Fruit fly (Drosophila melanogaster) whole organism, embryonic: ENCODE data around the gene trio.

Source experiments
- CG10431 ChIP-seq: fragments of 200-800 bp; sonication (Bioruptor generic); optimal IDR thresholded peaks from 3 replicates; lab custom pipeline; 2018; ENCODE audit warnings: missing biosample characterization, mild to moderate bottlenecking, missing genetic modification characterization
- CG10565 ChIP-seq: fragments of 200-800 bp; sonication (Bioruptor generic); optimal IDR thresholded peaks from 3 replicates; lab custom pipeline; 2016; ENCODE audit warnings: missing biosample characterization, mild to moderate bottlenecking, missing genetic modification characterization
- CG12391 ChIP-seq: fragments of 200-800 bp; sonication (Bioruptor generic); optimal IDR thresholded peaks from 3 replicates; lab custom pipeline; 2018; ENCODE audit warnings: missing biosample characterization, mild to moderate bottlenecking, missing genetic modification characterization, moderate library complexity
- CG13123 ChIP-seq: fragments of 200-800 bp; sonication (Bioruptor generic); optimal IDR thresholded peaks from 2 replicates; lab custom pipeline; 2016; ENCODE audit warnings: missing biosample characterization, missing genetic modification characterization
- CG14050 ChIP-seq: fragments of 200-800 bp; sonication (Bioruptor generic); IDR thresholded peaks from 3 replicates; pipeline ENCODE4 v1.3.6; 2022; ENCODE audit warnings: missing biosample characterization, missing genetic modification characterization
- CG14860 ChIP-seq: fragments of 200-800 bp; sonication (Bioruptor generic); IDR thresholded peaks from 3 replicates; pipeline ENCODE4 v1.3.6; 2022; ENCODE audit warnings: missing biosample characterization, missing genetic modification characterization; ENCODE audit not compliant: partially characterized antibody
- CG17186 ChIP-seq: fragments of 200-800 bp; sonication (Bioruptor generic); optimal IDR thresholded peaks from 3 replicates; lab custom pipeline; 2017; ENCODE audit warnings: missing biosample characterization, missing genetic modification reagents, missing genetic modification characterization
- CG18476 ChIP-seq: fragments of 200-800 bp; sonication (Bioruptor generic); optimal IDR thresholded peaks from 2 replicates; lab custom pipeline; 2016; ENCODE audit warnings: missing biosample characterization, mild to moderate bottlenecking, missing genetic modification characterization
- CG2199 ChIP-seq: fragments of 200-800 bp; sonication (Bioruptor generic); IDR thresholded peaks from 3 replicates; pipeline ENCODE4 v1.3.6; 2022; ENCODE audit warnings: missing biosample characterization, missing genetic modification characterization
- CG2712 ChIP-seq: fragments of 200-800 bp; optimal IDR thresholded peaks from 3 replicates; lab custom pipeline; 2019; ENCODE audit warnings: missing biosample characterization, mild to moderate bottlenecking, missing genetic modification characterization, moderate library complexity
- CG2875 ChIP-seq: fragments of 200-800 bp; sonication (Bioruptor generic); optimal IDR thresholded peaks from 2 replicates; lab custom pipeline; 2017; ENCODE audit warnings: missing biosample characterization, mild to moderate bottlenecking, missing genetic modification characterization, missing genetic modification reagents
- CG32532 ChIP-seq: fragments of 200-800 bp; sonication (Bioruptor generic); IDR thresholded peaks from 2 replicates; pipeline ENCODE4 v1.3.6; 2022; ENCODE audit warnings: missing biosample characterization, missing genetic modification characterization
- CG4424 ChIP-seq: fragments of 200-800 bp; sonication (Bioruptor generic); optimal IDR thresholded peaks from 3 replicates; lab custom pipeline; 2016; ENCODE audit warnings: missing biosample characterization, missing genetic modification characterization
- CG6654 ChIP-seq: fragments of 200-800 bp; sonication (Bioruptor generic); optimal IDR thresholded peaks from 2 replicates; lab custom pipeline; 2017; ENCODE audit warnings: missing biosample characterization, mild to moderate bottlenecking, missing genetic modification characterization
- CG6765 ChIP-seq: fragments of 200-800 bp; sonication (Bioruptor generic); optimal IDR thresholded peaks from 3 replicates; lab custom pipeline; 2017; ENCODE audit warnings: missing biosample characterization, mild to moderate bottlenecking, missing genetic modification characterization
- CG6854 ChIP-seq: fragments of 200-800 bp; sonication (Bioruptor generic); optimal IDR thresholded peaks from 3 replicates; lab custom pipeline; 2017; ENCODE audit warnings: missing biosample characterization, mild to moderate bottlenecking, missing genetic modification characterization
- CG8290 ChIP-seq, 3 experiments: fragments of 200-800 bp; sonication (Bioruptor generic); optimal IDR thresholded peaks; 2 replicates each; lab custom pipeline; 2016 to 2019; ENCODE audit warnings: missing biosample characterization in 3 of 3, missing genetic modification characterization in 3 of 3, mild to moderate bottlenecking in 2 of 3, moderate library complexity in 1 of 3
- Chrac-16 ChIP-seq: fragments of 200-800 bp; sonication (Bioruptor generic); optimal IDR thresholded peaks from 3 replicates; lab custom pipeline; 2016; ENCODE audit warnings: missing biosample characterization, missing genetic modification characterization
- Dll ChIP-seq: fragments of 200-800 bp; sonication (Bioruptor generic); IDR thresholded peaks from 4 replicates; pipeline ENCODE4 v1.3.6; 2022; ENCODE audit warnings: missing biosample characterization, missing genetic modification characterization; ENCODE audit not compliant: partially characterized antibody
- Gsc ChIP-seq: fragments of 200-800 bp; sonication (Bioruptor generic); IDR thresholded peaks from 2 replicates; pipeline ENCODE4 v1.3.6; 2022; ENCODE audit warnings: missing biosample characterization, missing genetic modification characterization
- Hmx ChIP-seq: fragments of 200-800 bp; sonication (Bioruptor generic); optimal IDR thresholded peaks from 2 replicates; lab custom pipeline; 2016; ENCODE audit warnings: missing biosample characterization, missing genetic modification characterization
- Jarid2 ChIP-seq: fragments of 200-800 bp; sonication (Bioruptor generic); optimal IDR thresholded peaks from 3 replicates; lab custom pipeline; 2017; ENCODE audit warnings: mild to moderate bottlenecking, missing biosample characterization, missing genetic modification reagents, missing genetic modification characterization
- NK7.1 ChIP-seq: fragments of 200-800 bp; sonication (Bioruptor generic); optimal IDR thresholded peaks from 3 replicates; lab custom pipeline; 2016; ENCODE audit warnings: missing biosample characterization, missing genetic modification characterization
- Opbp ChIP-seq: fragments of 200-800 bp; sonication (Bioruptor generic); IDR thresholded peaks from 3 replicates; pipeline ENCODE4 v1.3.6; 2022; ENCODE audit warnings: missing biosample characterization, missing genetic modification characterization; ENCODE audit not compliant: partially characterized antibody
- Optix ChIP-seq: fragments of 200-800 bp; sonication (Bioruptor generic); IDR thresholded peaks from 3 replicates; pipeline ENCODE4 v1.3.6; 2022; ENCODE audit warnings: missing biosample characterization, missing genetic modification characterization
- Rfx ChIP-seq: fragments of 200-800 bp; sonication (Bioruptor generic); IDR thresholded peaks from 2 replicates; pipeline ENCODE4 v1.3.6; 2022; ENCODE audit warnings: missing biosample characterization, missing genetic modification characterization
- Stat92E ChIP-seq, 3 experiments: fragments of >200 bp in 2 of 3; fragments of 200-800 bp in 1 of 3; sonication (Bioruptor generic) in 1 of 3; optimal IDR thresholded peaks; 2 replicates each; lab custom pipeline; 2017 to 2019; ENCODE audit warnings: missing biosample characterization in 3 of 3, missing genetic modification characterization in 3 of 3, mild to moderate bottlenecking in 1 of 3, moderate library complexity in 1 of 3
- Taf1 ChIP-seq: fragments of 200-800 bp; sonication (Bioruptor generic); IDR thresholded peaks from 2 replicates; pipeline ENCODE4 v1.3.6; 2022; ENCODE audit warnings: missing biosample characterization, missing genetic modification characterization
- Tbp ChIP-seq: fragments of >200 bp; optimal IDR thresholded peaks from 2 replicates; lab custom pipeline; 2018; ENCODE audit warnings: missing biosample characterization, missing genetic modification characterization
- chn ChIP-seq: fragments of 200-800 bp; sonication (Bioruptor generic); optimal IDR thresholded peaks from 2 replicates; lab custom pipeline; 2016; ENCODE audit warnings: missing biosample characterization, missing genetic modification characterization
- ci ChIP-seq: fragments of 200-800 bp; sonication (Bioruptor generic); IDR thresholded peaks from 3 replicates; pipeline ENCODE4 v1.3.6; 2022; ENCODE audit warnings: missing biosample characterization, missing genetic modification characterization
- dmrt11E ChIP-seq: fragments of 200-800 bp; sonication (Bioruptor generic); optimal IDR thresholded peaks from 3 replicates; lab custom pipeline; 2018; ENCODE audit warnings: missing biosample characterization, mild to moderate bottlenecking, missing genetic modification characterization, moderate library complexity
- emc ChIP-seq: fragments of 200-800 bp; sonication (Bioruptor generic); optimal IDR thresholded peaks from 2 replicates; lab custom pipeline; 2016; ENCODE audit warnings: missing biosample characterization, missing genetic modification characterization
- ems ChIP-seq: fragments of 200-800 bp; sonication (Bioruptor generic); optimal IDR thresholded peaks from 3 replicates; lab custom pipeline; 2016; ENCODE audit warnings: missing biosample characterization, missing genetic modification characterization
- ftz-f1 ChIP-seq: fragments of 200-800 bp; sonication (Bioruptor generic); optimal IDR thresholded peaks from 2 replicates; lab custom pipeline; 2016; ENCODE audit warnings: missing biosample characterization, missing genetic modification characterization
- gce ChIP-seq: fragments of 200-800 bp; sonication (Bioruptor generic); IDR thresholded peaks from 3 replicates; pipeline ENCODE4 v1.3.6; 2022; ENCODE audit warnings: missing biosample characterization, missing genetic modification characterization
- odd ChIP-seq: fragments of 200-800 bp; sonication (Bioruptor generic); optimal IDR thresholded peaks from 2 replicates; lab custom pipeline; 2017; ENCODE audit warnings: missing biosample characterization, mild to moderate bottlenecking, missing genetic modification characterization
- peb ChIP-seq: fragments of 200-800 bp; sonication (Bioruptor generic); IDR thresholded peaks from 2 replicates; pipeline ENCODE4 v1.3.6; 2022; ENCODE audit warnings: missing biosample characterization, missing genetic modification characterization
- pfk ChIP-seq: fragments of 200-800 bp; sonication (Bioruptor generic); optimal IDR thresholded peaks from 2 replicates; lab custom pipeline; 2018; ENCODE audit warnings: missing biosample characterization, mild to moderate bottlenecking, missing genetic modification characterization, moderate library complexity
- pnt ChIP-seq: fragments of 200-800 bp; sonication (Bioruptor generic); optimal IDR thresholded peaks from 3 replicates; lab custom pipeline; 2016; ENCODE audit warnings: missing biosample characterization, missing genetic modification characterization
- prd ChIP-seq, 3 experiments: fragments of >200 bp in 2 of 3; fragments of 200-800 bp in 1 of 3; sonication (Bioruptor generic) in 1 of 3; optimal IDR thresholded peaks in 2 of 3; IDR thresholded peaks in 1 of 3; 2 replicates in 2 of 3; 3 replicates in 1 of 3; pipeline versions ENCODE4 v1.3.6 to Lab custom; 2017 to 2022; ENCODE audit warnings: missing biosample characterization in 1 of 3, missing genetic modification characterization in 1 of 3
- psq ChIP-seq: fragments of 200-800 bp; sonication (Bioruptor generic); optimal IDR thresholded peaks from 2 replicates; lab custom pipeline; 2017; ENCODE audit warnings: missing biosample characterization, missing genetic modification characterization
- ro ChIP-seq: fragments of 200-800 bp; sonication (Bioruptor generic); IDR thresholded peaks from 2 replicates; pipeline ENCODE4 v1.3.6; 2022; ENCODE audit warnings: missing biosample characterization, missing genetic modification characterization
- sc ChIP-seq, 3 experiments: fragments of >200 bp in 2 of 3; fragments of 200-800 bp in 1 of 3; sonication (Bioruptor generic) in 1 of 3; optimal IDR thresholded peaks; 2 replicates in 2 of 3; 3 replicates in 1 of 3; lab custom pipeline; 2017; ENCODE audit warnings: mild to moderate bottlenecking in 1 of 3, missing biosample characterization in 1 of 3, missing genetic modification characterization in 1 of 3, missing genetic modification reagents in 1 of 3
- tin ChIP-seq: fragments of 200-800 bp; sonication (Bioruptor generic); optimal IDR thresholded peaks from 3 replicates; lab custom pipeline; 2016; ENCODE audit warnings: missing biosample characterization, missing genetic modification characterization
- tio ChIP-seq: fragments of 200-800 bp; sonication (Bioruptor generic); optimal IDR thresholded peaks from 2 replicates; lab custom pipeline; 2017; ENCODE audit warnings: missing biosample characterization, missing genetic modification characterization, inconsistent platforms
- usp ChIP-seq: fragments of >200 bp; optimal IDR thresholded peaks from 2 replicates; lab custom pipeline; 2017; ENCODE audit warnings: missing biosample characterization, missing genetic modification characterization

Gene trio

dm6 chr3L:1007513-1008459 is 26.9 kb downstream of the trio start (continued):
- no peak for TF ChIP-seq Dll (GFP tag; lab: Robert Waterston, UW)
- TF ChIP-seq NK7.1 = no peak
- TF ChIP-seq Opbp (GFP tag; lab: Robert Waterston, UW) = no peak
- TF ChIP-seq Rfx (GFP tag; lab: Robert Waterston, UW) = peak; percentile 96
- no peak for TF ChIP-seq CG17186 (GFP tag; lab: Kevin White, UChicago)
- peak; percentile 66 for TF ChIP-seq Gsc (GFP tag; lab: Robert Waterston, UW)
- TF ChIP-seq CG10565 (GFP tag; lab: Kevin White, UChicago) = peak; percentile 8
- TF ChIP-seq CG6654 = peak; percentile 61
- TF ChIP-seq sc (optimal IDR thresholded peaks at IDR 0.05; lab: Kevin White, UChicago) = no peak
- peak; percentile 52 for TF ChIP-seq sc (GFP tag; optimal IDR thresholded peaks at IDR 0.05; lab: Kevin White, UChicago)
- TF ChIP-seq chn (GFP tag; lab: Kevin White, UChicago) = peak; percentile 36
- TF ChIP-seq Hmx = no peak
- TF ChIP-seq Jarid2 = peak; percentile 65
- peak; percentile 91 for TF ChIP-seq ci
- peak; percentile 76 for TF ChIP-seq Optix
- TF ChIP-seq emc = no peak
- peak; percentile 61 for TF ChIP-seq ems (GFP tag; lab: Kevin White, UChicago)
- peak; percentile 96 for TF ChIP-seq CG32532 (GFP tag; lab: Robert Waterston, UW)
- TF ChIP-seq Stat92E (GFP tag; optimal IDR thresholded peaks at IDR 0.05; lab: Kevin White, UChicago) = peak in 1 of 3 experiments; percentile 25
- TF ChIP-seq CG6854 (GFP tag; lab: Kevin White, UChicago) = peak; percentile 65
- TF ChIP-seq CG8290 (GFP tag; optimal IDR thresholded peaks at IDR 0.05; lab: Kevin White, UChicago) = peak; percentile 47
- TF ChIP-seq CG8290 (tag; optimal IDR thresholded peaks at IDR 0.05; lab: Kevin White, UChicago) = peak in 1 of 2 experiments; percentile 51
- peak; percentile 84 for TF ChIP-seq gce (GFP tag; lab: Robert Waterston, UW)
- TF ChIP-seq CG4424 = peak; percentile 66
- TF ChIP-seq CG18476 (GFP tag; lab: Kevin White, UChicago) = peak; percentile 40
- peak; percentile 20 for TF ChIP-seq CG13123 (GFP tag; lab: Kevin White, UChicago)
- TF ChIP-seq usp (GFP tag; lab: Kevin White, UChicago) = no peak
- peak; percentile 78 for TF ChIP-seq Taf1 (GFP tag; lab: Robert Waterston, UW)
- no peak for TF ChIP-seq psq
- TF ChIP-seq Tbp = no peak
- TF ChIP-seq pfk (GFP tag; lab: Kevin White, UChicago) = no peak
- TF ChIP-seq CG2875 = peak; percentile 55
- peak; percentile 76 for TF ChIP-seq tio (GFP tag; lab: Kevin White, UChicago)
- no peak for TF ChIP-seq CG10431 (GFP tag; lab: Kevin White, UChicago)
- TF ChIP-seq CG6765 (GFP tag; lab: Kevin White, UChicago) = peak; percentile 80
- peak; percentile 2 for TF ChIP-seq ftz-f1 (GFP tag; lab: Kevin White, UChicago)
- peak; percentile 83 for TF ChIP-seq CG12391 (tag; lab: Kevin White, UChicago)
- TF ChIP-seq CG14050 = peak; percentile 77
- peak; percentile 79 for TF ChIP-seq CG2199 (GFP tag; lab: Robert Waterston, UW)
- peak; percentile 11 for TF ChIP-seq tin (GFP tag; lab: Kevin White, UChicago)
- peak; percentile 80 for TF ChIP-seq peb (GFP tag; lab: Robert Waterston, UW)
- TF ChIP-seq Chrac-16 (GFP tag; lab: Kevin White, UChicago) = peak; percentile 80
- no peak for TF ChIP-seq CG14860
- peak; percentile 86 for TF ChIP-seq CG2712 (tag; lab: Kevin White, UChicago)
- TF ChIP-seq odd (GFP tag; lab: Kevin White, UChicago) = peak; percentile 69
- peak; percentile 15 for TF ChIP-seq pnt (GFP tag; lab: Kevin White, UChicago)
- peak; percentile 45; the same call in 1 of the 2 replicates for TF ChIP-seq ro (GFP tag; lab: Robert Waterston, UW)
- peak; percentile 46 for TF ChIP-seq dmrt11E
- TF ChIP-seq prd (optimal IDR thresholded peaks at IDR 0.05; lab: Kevin White, UChicago) = no peak
- TF ChIP-seq prd (GFP tag; IDR thresholded peaks at IDR 0.05; lab: Robert Waterston, UW) = peak; percentile 91
